Worm (Caenorhabditis elegans) whole organism, late embryonic: Measurements from ENCODE around the gene C48B4.12.

Experiments used
- ama-1 ChIP-seq: fragments of 150-350 bp; optimal IDR thresholded peaks from 2 replicates; lab custom pipeline; 2014
- ceh-48 ChIP-seq: sonication (generic microtip); optimal IDR thresholded peaks from 2 replicates; lab custom pipeline; 2016; ENCODE audit warnings: missing genetic modification characterization, inconsistent platforms, missing compliant biosample characterization
- fkh-6 ChIP-seq: sonication (generic microtip); optimal IDR thresholded peaks from 2 replicates; lab custom pipeline; 2016; ENCODE audit warnings: missing genetic modification characterization, missing compliant biosample characterization
- hlh-15 ChIP-seq: sonication (generic microtip); optimal IDR thresholded peaks from 2 replicates; lab custom pipeline; 2016; ENCODE audit warnings: missing genetic modification characterization, missing compliant biosample characterization
- madf-2 ChIP-seq: sonication (generic microtip); optimal IDR thresholded peaks from 2 replicates; lab custom pipeline; 2017; ENCODE audit warnings: missing genetic modification characterization, missing compliant biosample characterization
- mec-3 ChIP-seq: sonication (generic microtip); optimal IDR thresholded peaks from 2 replicates; lab custom pipeline; 2016; ENCODE audit warnings: borderline replicate concordance, missing genetic modification characterization, missing compliant biosample characterization
- nfya-1 ChIP-seq: sonication (generic microtip); optimal IDR thresholded peaks from 2 replicates; lab custom pipeline; 2017; ENCODE audit warnings: missing genetic modification characterization, mild to moderate bottlenecking, missing compliant biosample characterization, antibody characterized with exemption, moderate library complexity
- tbx-2 ChIP-seq: sonication (generic microtip); optimal IDR thresholded peaks from 2 replicates; lab custom pipeline; 2016; ENCODE audit warnings: missing genetic modification characterization, missing compliant biosample characterization

- TF ChIP-seq mec-3 (tag; lab: Kevin White, UChicago) (no peak), hlh-15 (tag; lab: Kevin White, UChicago) (no peak), nfya-1 (tag; lab: Kevin White, UChicago) (no peak), ama-1 (lab: Kevin White, UChicago) (no peak), fkh-6 (no peak), tbx-2 (tag; lab: Kevin White, UChicago) (no peak), madf-2 (tag; lab: Kevin White, UChicago) (no peak), ceh-48 (tag; lab: Kevin White, UChicago) (no peak)
These were observed at the start of gene C48B4.12 for ce11 chrIII:9597044-9597443.
